Fruit fly (Drosophila melanogaster) S2 (cell line): ENCODE results near the gene CG3625.

Experiments
- CG8478 ChIP-seq: fragments of >200 bp; optimal IDR thresholded peaks from 2 replicates; lab custom pipeline; 2018
- CTCF ChIP-seq, 2 experiments: fragments of >200 bp; optimal IDR thresholded peaks; 2 replicates each; lab custom pipeline; 2018

Gene CG3625

dm6 chr2L:303306-303962 lies 11.8 kb upstream of the CG3625 start:
- TF ChIP-seq CTCF (optimal IDR thresholded peaks at IDR 0.05; lab: Kevin White, UChicago) (no peak), CG8478 (lab: Kevin White, UChicago) (no peak)

- TF ChIP-seq CG8478 (lab: Kevin White, UChicago) (no peak), CTCF (optimal IDR thresholded peaks at IDR 0.05; lab: Kevin White, UChicago) (no peak)
Observed at dm6 chr2L:300877-301706, 9.5 kb upstream of the CG3625 start.

- TF ChIP-seq CG8478 (lab: Kevin White, UChicago) (no peak), CTCF (optimal IDR thresholded peaks at IDR 0.05; lab: Kevin White, UChicago) (no peak)
Observed at dm6 chr2L:300006-300405, 8.4 kb upstream of the CG3625 start.

- TF ChIP-seq CG8478 (lab: Kevin White, UChicago) (no peak), CTCF (optimal IDR thresholded peaks at IDR 0.05; lab: Kevin White, UChicago) (no peak)
Observed at dm6 chr2L:299038-299437, 7.4 kb upstream of the CG3625 start.

- TF ChIP-seq CTCF (optimal IDR thresholded peaks at IDR 0.05; lab: Kevin White, UChicago) (no peak), CG8478 (lab: Kevin White, UChicago) (no peak)
Observed at dm6 chr2L:298285-298644, 6.7 kb upstream of the CG3625 start.

dm6 chr2L:297480-298284 lies 6.1 kb upstream of the CG3625 start, which contains the start of gene Pi3K21B:
Gene Pi3K21B (plus strand): TSS chr2L:297880.
- peak; percentile 1 to 12 for TF ChIP-seq CTCF (optimal IDR thresholded peaks at IDR 0.05; lab: Kevin White, UChicago)
- no peak for TF ChIP-seq CG8478 (lab: Kevin White, UChicago)

dm6 chr2L:294452-295362 lies 3.1 kb upstream of the CG3625 start, which contains the start of the genes U2af38 and Stip1:
Gene U2af38 (minus strand): TSS chr2L:294681.
Gene Stip1 (plus strand): TSS chr2L:295122.
- TF ChIP-seq CTCF (optimal IDR thresholded peaks at IDR 0.05; lab: Kevin White, UChicago) (peak; percentile 35 to 48), CG8478 (lab: Kevin White, UChicago) (no peak)

dm6 chr2L:292301-292700 lies 706 bp upstream of the CG3625 start, which contains the start of gene CG11562:
Gene CG11562 (plus strand): TSS chr2L:292419.
- TF ChIP-seq CG8478 (lab: Kevin White, UChicago) (no peak), CTCF (optimal IDR thresholded peaks at IDR 0.05; lab: Kevin White, UChicago) (no peak)

dm6 chr2L:290949-291348 lies 646 bp downstream of the CG3625 start:
- no peak for TF ChIP-seq CTCF (optimal IDR thresholded peaks at IDR 0.05; lab: Kevin White, UChicago)
- no peak for TF ChIP-seq CG8478 (lab: Kevin White, UChicago)

dm6 chr2L:290373-290772 lies 1.2 kb downstream of the CG3625 start:
- TF ChIP-seq CTCF (optimal IDR thresholded peaks at IDR 0.05; lab: Kevin White, UChicago) (no peak), CG8478 (lab: Kevin White, UChicago) (no peak)

dm6 chr2L:289044-289443 lies 2.6 kb downstream of the CG3625 start, which contains the start of gene Amnionless:
Gene Amnionless (minus strand): TSS chr2L:289144.
- TF ChIP-seq CG8478 (lab: Kevin White, UChicago): no peak
- TF ChIP-seq CTCF (optimal IDR thresholded peaks at IDR 0.05; lab: Kevin White, UChicago): no peak

dm6 chr2L:286421-286820 lies 5.2 kb downstream of the CG3625 start:
- no peak for TF ChIP-seq CG8478 (lab: Kevin White, UChicago)
- no peak for TF ChIP-seq CTCF (optimal IDR thresholded peaks at IDR 0.05; lab: Kevin White, UChicago)

dm6 chr2L:285596-286023 lies 6.0 kb downstream of the CG3625 start:
- TF ChIP-seq CG8478 (lab: Kevin White, UChicago): no peak
- TF ChIP-seq CTCF (optimal IDR thresholded peaks at IDR 0.05; lab: Kevin White, UChicago): no peak
